Fruit fly (Drosophila melanogaster) whole organism, embryonic: ENCODE results near the gene sdk.

ENCODE experiments used
- C15 ChIP-seq: fragments of 200-800 bp; sonication (Bioruptor generic); IDR thresholded peaks from 3 replicates; pipeline ENCODE4 v1.3.6; 2022; ENCODE audit warnings: missing biosample characterization, missing genetic modification characterization
- CG10147 ChIP-seq: fragments of 200-800 bp; sonication (Bioruptor generic); optimal IDR thresholded peaks from 2 replicates; lab custom pipeline; 2019; ENCODE audit warnings: missing biosample characterization, mild to moderate bottlenecking, missing genetic modification characterization, moderate library complexity
- CG11093 ChIP-seq: fragments of 200-800 bp; sonication (Bioruptor generic); IDR thresholded peaks from 3 replicates; pipeline ENCODE4 v1.3.6; 2022; ENCODE audit warnings: missing biosample characterization, missing genetic modification characterization
- CG11723 ChIP-seq: fragments of 200-800 bp; sonication (Bioruptor generic); optimal IDR thresholded peaks from 2 replicates; lab custom pipeline; 2017; ENCODE audit warnings: missing biosample characterization, mild to moderate bottlenecking, missing genetic modification characterization
- CG12769 ChIP-seq: fragments of 200-800 bp; sonication (Bioruptor generic); optimal IDR thresholded peaks from 2 replicates; lab custom pipeline; 2019; ENCODE audit warnings: missing biosample characterization, mild to moderate bottlenecking, missing genetic modification characterization, moderate library complexity
- CG13775 ChIP-seq: fragments of 200-800 bp; sonication (Bioruptor generic); optimal IDR thresholded peaks from 3 replicates; lab custom pipeline; 2017; ENCODE audit warnings: missing biosample characterization, mild to moderate bottlenecking, missing genetic modification characterization
- CG15601 ChIP-seq: fragments of 200-800 bp; sonication (Bioruptor generic); optimal IDR thresholded peaks from 3 replicates; lab custom pipeline; 2019; ENCODE audit warnings: missing biosample characterization, mild to moderate bottlenecking, missing genetic modification characterization, moderate library complexity
- CG1602 ChIP-seq: fragments of 200-800 bp; sonication (Bioruptor generic); optimal IDR thresholded peaks from 3 replicates; lab custom pipeline; 2016; ENCODE audit warnings: missing biosample characterization, missing genetic modification characterization
- CG16815 ChIP-seq: fragments of 200-800 bp; sonication (Bioruptor generic); optimal IDR thresholded peaks from 3 replicates; lab custom pipeline; 2017; ENCODE audit warnings: missing biosample characterization, mild to moderate bottlenecking, missing genetic modification characterization
- CG18011 ChIP-seq: fragments of 200-800 bp; sonication (Bioruptor generic); optimal IDR thresholded peaks from 2 replicates; lab custom pipeline; 2017; ENCODE audit warnings: missing biosample characterization, missing genetic modification characterization, mild to moderate bottlenecking, moderate library complexity, missing genotype
- CG30403 ChIP-seq: fragments of 200-800 bp; sonication (Bioruptor generic); optimal IDR thresholded peaks from 3 replicates; lab custom pipeline; 2016; ENCODE audit warnings: missing biosample characterization, missing genetic modification characterization
- CG33213 ChIP-seq: fragments of 200-800 bp; sonication (Bioruptor generic); optimal IDR thresholded peaks from 3 replicates; lab custom pipeline; 2016; ENCODE audit warnings: missing biosample characterization, missing genetic modification characterization
- CG3847 ChIP-seq: fragments of 200-800 bp; sonication (Bioruptor generic); IDR thresholded peaks from 2 replicates; pipeline ENCODE4 v1.3.6; 2022; ENCODE audit warnings: missing biosample characterization, missing genetic modification characterization
- CG42726 ChIP-seq: fragments of 200-800 bp; sonication (Bioruptor generic); IDR thresholded peaks from 2 replicates; pipeline ENCODE4 v1.3.6; 2022; ENCODE audit warnings: missing biosample characterization, missing genetic modification characterization; ENCODE audit not compliant: partially characterized antibody
- CG4328 ChIP-seq: fragments of 200-800 bp; sonication (Bioruptor generic); optimal IDR thresholded peaks from 3 replicates; lab custom pipeline; 2017; ENCODE audit warnings: missing biosample characterization, missing genetic modification reagents, missing genetic modification characterization
- CG4404 ChIP-seq: fragments of 200-800 bp; sonication (Bioruptor generic); IDR thresholded peaks from 2 replicates; pipeline ENCODE4 v1.3.6; 2022; ENCODE audit warnings: missing biosample characterization, missing genetic modification characterization
- CG4730 ChIP-seq: fragments of 200-800 bp; sonication (Bioruptor generic); IDR thresholded peaks from 2 replicates; pipeline ENCODE4 v1.3.6; 2022; ENCODE audit warnings: missing biosample characterization, missing genetic modification characterization
- CG4854 ChIP-seq: fragments of 200-800 bp; sonication (Bioruptor generic); optimal IDR thresholded peaks from 2 replicates; lab custom pipeline; 2016; ENCODE audit warnings: missing biosample characterization, missing genetic modification characterization, inconsistent platforms
- CG6813 ChIP-seq: fragments of 200-800 bp; sonication (Bioruptor generic); optimal IDR thresholded peaks from 2 replicates; lab custom pipeline; 2017; ENCODE audit warnings: missing biosample characterization, missing genetic modification characterization, mild to moderate bottlenecking, moderate library complexity, missing genetic modification reagents
- CG9215 ChIP-seq: fragments of 200-800 bp; sonication (Bioruptor generic); IDR thresholded peaks from 2 replicates; pipeline ENCODE4 v1.3.6; 2022; ENCODE audit warnings: missing biosample characterization, missing genetic modification characterization
- D19A ChIP-seq: fragments of 200-800 bp; optimal IDR thresholded peaks from 3 replicates; lab custom pipeline; 2019; ENCODE audit warnings: missing biosample characterization, mild to moderate bottlenecking, missing genetic modification characterization, moderate library complexity
- Dbx ChIP-seq: fragments of 200-800 bp; sonication (Bioruptor generic); IDR thresholded peaks from 3 replicates; pipeline ENCODE4 v1.3.6; 2022; ENCODE audit warnings: missing biosample characterization, missing genetic modification characterization
- Dek ChIP-seq: fragments of 200-800 bp; sonication (Bioruptor generic); optimal IDR thresholded peaks from 3 replicates; lab custom pipeline; 2019; ENCODE audit warnings: missing biosample characterization, mild to moderate bottlenecking, missing genetic modification characterization, moderate library complexity
- Dref ChIP-seq: fragments of 200-800 bp; sonication (Bioruptor generic); IDR thresholded peaks from 2 replicates; pipeline ENCODE4 v1.3.6; 2022; ENCODE audit warnings: missing biosample characterization, missing genetic modification characterization
- Elba2 ChIP-seq: fragments of 200-800 bp; sonication (Bioruptor generic); optimal IDR thresholded peaks from 3 replicates; lab custom pipeline; 2016; ENCODE audit warnings: missing biosample characterization, missing genetic modification characterization
- H15 ChIP-seq: fragments of 200-800 bp; sonication (Bioruptor generic); IDR thresholded peaks from 3 replicates; pipeline ENCODE4 v1.3.6; 2022; ENCODE audit warnings: missing biosample characterization, missing genetic modification characterization
- Mrtf ChIP-seq: fragments of 200-800 bp; sonication (Bioruptor generic); IDR thresholded peaks from 3 replicates; pipeline ENCODE4 v1.3.6; 2022; ENCODE audit warnings: missing biosample characterization, missing genetic modification characterization
- NfI ChIP-seq: fragments of 200-800 bp; sonication (Bioruptor generic); optimal IDR thresholded peaks from 3 replicates; lab custom pipeline; 2018; ENCODE audit warnings: missing biosample characterization, mild to moderate bottlenecking, missing genetic modification characterization, moderate library complexity
- Sin3A ChIP-seq: fragments of >200 bp; optimal IDR thresholded peaks from 2 replicates; lab custom pipeline; 2018
- bcd ChIP-seq: fragments of 200-800 bp; sonication (Bioruptor generic); optimal IDR thresholded peaks from 2 replicates; lab custom pipeline; 2017; ENCODE audit warnings: missing biosample characterization, mild to moderate bottlenecking, missing genetic modification characterization
- chn ChIP-seq: fragments of 200-800 bp; sonication (Bioruptor generic); optimal IDR thresholded peaks from 2 replicates; lab custom pipeline; 2016; ENCODE audit warnings: missing biosample characterization, missing genetic modification characterization
- crp ChIP-seq, 2 experiments: fragments of 200-800 bp; sonication (Bioruptor generic); optimal IDR thresholded peaks; 2 replicates in 1 of 2; 3 replicates in 1 of 2; lab custom pipeline; 2017; ENCODE audit warnings: missing biosample characterization in 2 of 2, missing genetic modification characterization in 2 of 2, mild to moderate bottlenecking in 1 of 2, moderate library complexity in 1 of 2
- dmrt11E ChIP-seq: fragments of 200-800 bp; sonication (Bioruptor generic); optimal IDR thresholded peaks from 3 replicates; lab custom pipeline; 2018; ENCODE audit warnings: missing biosample characterization, mild to moderate bottlenecking, missing genetic modification characterization, moderate library complexity
- dmrt99B ChIP-seq: fragments of 200-800 bp; sonication (Bioruptor generic); optimal IDR thresholded peaks from 2 replicates; lab custom pipeline; 2018; ENCODE audit warnings: missing biosample characterization, mild to moderate bottlenecking, missing genetic modification characterization, moderate library complexity
- dpn ChIP-seq, 2 experiments: fragments of 200-800 bp; sonication (Bioruptor generic); optimal IDR thresholded peaks; 3 replicates each; lab custom pipeline; 2016; ENCODE audit warnings: missing biosample characterization in 2 of 2, missing genetic modification characterization in 2 of 2
- exex ChIP-seq: fragments of 200-800 bp; sonication (Bioruptor generic); optimal IDR thresholded peaks from 4 replicates; lab custom pipeline; 2018; ENCODE audit warnings: missing biosample characterization, mild to moderate bottlenecking, missing genetic modification characterization, moderate library complexity
- fd102C ChIP-seq: fragments of 200-800 bp; sonication (Bioruptor generic); optimal IDR thresholded peaks from 2 replicates; lab custom pipeline; 2018; ENCODE audit warnings: missing biosample characterization, mild to moderate bottlenecking, missing genetic modification characterization, moderate library complexity
- gce ChIP-seq: fragments of 200-800 bp; sonication (Bioruptor generic); IDR thresholded peaks from 3 replicates; pipeline ENCODE4 v1.3.6; 2022; ENCODE audit warnings: missing biosample characterization, missing genetic modification characterization
- gfzf ChIP-seq: fragments of 200-800 bp; sonication (Bioruptor generic); optimal IDR thresholded peaks from 2 replicates; lab custom pipeline; 2016; ENCODE audit warnings: missing biosample characterization, mild to moderate bottlenecking, missing genetic modification characterization, moderate library complexity
- grau ChIP-seq: fragments of 200-800 bp; optimal IDR thresholded peaks from 3 replicates; lab custom pipeline; 2019; ENCODE audit warnings: missing biosample characterization, mild to moderate bottlenecking, missing genetic modification characterization, moderate library complexity
- kni ChIP-seq: fragments of 200-800 bp; sonication (Bioruptor generic); optimal IDR thresholded peaks from 3 replicates; lab custom pipeline; 2017; ENCODE audit warnings: mild to moderate bottlenecking, missing biosample characterization, missing genetic modification reagents, missing genetic modification characterization
- mld ChIP-seq: fragments of 200-800 bp; sonication (Bioruptor generic); IDR thresholded peaks from 3 replicates; pipeline ENCODE4 v1.3.6; 2022; ENCODE audit warnings: missing biosample characterization, missing genetic modification characterization; ENCODE audit not compliant: partially characterized antibody
- nerfin-2 ChIP-seq: fragments of 200-800 bp; sonication (Bioruptor generic); IDR thresholded peaks from 2 replicates; pipeline ENCODE4 v1.3.6; 2022; ENCODE audit warnings: missing biosample characterization, missing genetic modification characterization; ENCODE audit not compliant: partially characterized antibody
- phol ChIP-seq: fragments of 200-800 bp; sonication (Bioruptor generic); optimal IDR thresholded peaks from 3 replicates; lab custom pipeline; 2018; ENCODE audit warnings: missing biosample characterization, mild to moderate bottlenecking, missing genetic modification characterization, moderate library complexity
- pros ChIP-seq: fragments of 200-800 bp; sonication (Bioruptor generic); optimal IDR thresholded peaks from 3 replicates; lab custom pipeline; 2019; ENCODE audit warnings: missing biosample characterization, mild to moderate bottlenecking, missing genetic modification characterization, moderate library complexity
- tll ChIP-seq, 2 experiments: fragments of 200-800 bp in 1 of 2; fragments of >200 bp in 1 of 2; sonication (Bioruptor generic) in 1 of 2; optimal IDR thresholded peaks; 2 replicates each; lab custom pipeline; 2017 to 2019; ENCODE audit warnings: missing biosample characterization in 2 of 2, missing genetic modification characterization in 2 of 2, mild to moderate bottlenecking in 1 of 2, moderate library complexity in 1 of 2
- trem ChIP-seq: fragments of 200-800 bp; optimal IDR thresholded peaks from 3 replicates; lab custom pipeline; 2019; ENCODE audit warnings: missing biosample characterization, mild to moderate bottlenecking, missing genetic modification characterization, moderate library complexity
- zfh1 ChIP-seq: fragments of 200-800 bp; sonication (Bioruptor generic); IDR thresholded peaks from 3 replicates; pipeline ENCODE4 v1.3.6; 2022; ENCODE audit warnings: missing biosample characterization, missing genetic modification characterization

sdk gene

dm6 chrX:758892-759621, 72.4 kb downstream of the sdk start, which contains the start of gene CG5273 (continued):
- peak; percentile 1 for TF ChIP-seq bcd (GFP tag; lab: Kevin White, UChicago)
- 0 out of 3 replicates have a peak, but pooled peaks have one; percentile 5 for TF ChIP-seq Dbx (GFP tag; lab: Robert Waterston, UW)
- peak; percentile 61; the same call in 1 of the 2 replicates for TF ChIP-seq CG3847
- peak; percentile 100 for TF ChIP-seq kni (GFP tag; lab: Kevin White, UChicago)
- TF ChIP-seq CG30403, result no peak
- TF ChIP-seq tll (GFP tag; optimal IDR thresholded peaks at IDR 0.05; lab: Kevin White, UChicago), result peak in 1 of 2 experiments; percentile 79
- TF ChIP-seq Dek, result peak; percentile 56
- TF ChIP-seq phol (tag; lab: Kevin White, UChicago), result peak; percentile 94
- TF ChIP-seq fd102C (GFP tag; lab: Kevin White, UChicago), result peak; percentile 22
- TF ChIP-seq CG16815, result no peak
- peak; percentile 85 for TF ChIP-seq CG42726 (GFP tag; lab: Robert Waterston, UW)
- no peak for TF ChIP-seq CG4404 (GFP tag; lab: Robert Waterston, UW)
- peak; percentile 46 for TF ChIP-seq Dref (GFP tag; lab: Robert Waterston, UW)
- TF ChIP-seq Elba2, result peak; percentile 99
- peak; percentile 98 for TF ChIP-seq pros (GFP tag; lab: Kevin White, UChicago)
- peak; percentile 22; the same call in 1 of the 3 replicates for TF ChIP-seq zfh1 (GFP tag; lab: Robert Waterston, UW)
- peak; percentile 21 for TF ChIP-seq grau (tag; lab: Kevin White, UChicago)
- TF ChIP-seq CG13775 (GFP tag; lab: Kevin White, UChicago), result no peak
- no peak for TF ChIP-seq Mrtf (GFP tag; lab: Robert Waterston, UW)
- TF ChIP-seq CG18011 (GFP tag; lab: Kevin White, UChicago), result peak; percentile 4
- TF ChIP-seq gce (GFP tag; lab: Robert Waterston, UW), result no peak
- TF ChIP-seq C15 (GFP tag; lab: Robert Waterston, UW), result no peak
- TF ChIP-seq gfzf (GFP tag; lab: Kevin White, UChicago), result peak; percentile 98
- peak in 1 of 2 experiments; percentile 18 for TF ChIP-seq dpn (GFP tag; optimal IDR thresholded peaks at IDR 0.05; lab: Kevin White, UChicago)
- peak; percentile 13 for TF ChIP-seq NfI
- peak; percentile 25 for TF ChIP-seq CG15601
- peak; percentile 60 for TF ChIP-seq Sin3A (lab: Kevin White, UChicago)
- peak; percentile 85 for TF ChIP-seq CG33213
- peak; percentile 67 for TF ChIP-seq CG12769 (tag; lab: Kevin White, UChicago)
- TF ChIP-seq mld (GFP tag; lab: Robert Waterston, UW), result peak; percentile 94
- TF ChIP-seq D19A (tag; lab: Kevin White, UChicago), result no peak
- no peak for TF ChIP-seq CG11093
- peak; percentile 23 for TF ChIP-seq CG4328 (GFP tag; lab: Kevin White, UChicago)
- TF ChIP-seq CG10147 (GFP tag; lab: Kevin White, UChicago), result peak; percentile 7
- peak; percentile 14 for TF ChIP-seq exex
- TF ChIP-seq dmrt11E (tag; lab: Kevin White, UChicago), result no peak
- TF ChIP-seq trem, result peak; percentile 76
- TF ChIP-seq CG6813, result no peak
- TF ChIP-seq CG11723 (GFP tag; lab: Kevin White, UChicago), result peak; percentile 4
- TF ChIP-seq CG4854 (GFP tag; lab: Kevin White, UChicago), result no peak
- TF ChIP-seq crp (GFP tag; optimal IDR thresholded peaks at IDR 0.05; lab: Kevin White, UChicago), result peak; percentile 12 to 80
- no peak for TF ChIP-seq CG9215 (GFP tag; lab: Robert Waterston, UW)
- TF ChIP-seq dmrt99B, result no peak
- no peak for TF ChIP-seq chn (GFP tag; lab: Kevin White, UChicago)
- no peak for TF ChIP-seq CG1602
- TF ChIP-seq CG4730 (GFP tag; lab: Robert Waterston, UW), result no peak
- TF ChIP-seq nerfin-2 (GFP tag; lab: Robert Waterston, UW), result peak; percentile 74
- TF ChIP-seq H15 (GFP tag; lab: Robert Waterston, UW), result no peak
